Fruit fly (Drosophila melanogaster): ENCODE measurements around the gene CG34263.
A peak's percentile ranks its signal among the peaks of the same experiment; 100 is the strongest.

CG34263 gene

DNA sequence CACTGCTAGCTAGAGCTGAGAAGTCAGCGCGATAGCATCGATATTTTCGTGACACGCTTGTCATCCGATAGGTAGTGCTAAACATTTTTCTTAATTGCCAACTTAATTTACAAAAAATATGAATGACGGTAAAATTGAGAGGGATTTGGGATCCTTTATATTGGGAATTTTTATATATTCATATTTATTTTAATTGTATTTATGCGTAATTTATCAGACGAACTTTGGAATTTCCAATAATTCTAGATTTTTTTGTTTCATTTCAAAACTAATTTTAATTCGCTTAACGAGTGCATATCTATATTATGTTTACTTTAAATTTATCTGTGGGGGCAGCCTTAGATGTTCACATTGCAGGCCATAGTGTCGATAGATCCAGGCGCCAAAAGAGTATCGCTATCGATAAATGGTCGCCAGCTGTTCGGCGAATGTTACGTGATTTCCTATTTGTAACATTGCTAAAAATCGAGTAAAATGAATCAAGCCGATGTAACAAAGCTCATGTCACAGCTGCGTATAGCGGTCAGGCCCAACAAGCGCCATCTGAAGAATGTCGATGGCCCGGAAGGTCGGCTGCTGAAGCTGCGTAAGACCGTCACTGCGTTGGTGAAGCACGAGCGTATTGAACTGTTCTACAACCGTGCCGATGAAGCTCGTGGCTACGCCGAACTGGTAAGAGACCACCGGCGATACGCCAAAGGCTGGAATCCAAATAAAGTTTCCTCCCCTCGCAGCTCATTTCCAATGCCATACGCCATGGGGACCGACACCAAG is 1.1 kb downstream of the CG34263 start, which contains the start of the genes Tudor-SN and mRpL17 (continued):
- TF ChIP-seq ERR (GFP tag; optimal IDR thresholded peaks at IDR 0.05) (no peak), bab2 (GFP tag; optimal IDR thresholded peaks at IDR 0.05) (no peak), exex (tag; optimal IDR thresholded peaks at IDR 0.05) (peak; percentile 36), CG13123 (GFP tag; optimal IDR thresholded peaks at IDR 0.05) (peak; percentile 52), peb (GFP tag; IDR thresholded peaks at IDR 0.05) (no peak), CG33557 (GFP tag; optimal IDR thresholded peaks at IDR 0.05) (peak; percentile 43), sd (tag; optimal IDR thresholded peaks at IDR 0.05) (peak; percentile 22), stc (GFP tag; IDR thresholded peaks at IDR 0.05) (no peak), E2f2 (GFP tag; IDR thresholded peaks at IDR 0.05) (peak; percentile 46; the same call in 1 of the 2 replicates), CG9817 (tag; optimal IDR thresholded peaks at IDR 0.05) (peak; percentile 37), Rx (GFP tag; IDR thresholded peaks at IDR 0.05) (no peak), CG3726 (GFP tag; IDR thresholded peaks at IDR 0.05) (no peak), HLH4C (GFP tag; IDR thresholded peaks at IDR 0.05; ENCODE audit: partially characterized antibody) (peak; percentile 98), MTF-1 (GFP tag; optimal IDR thresholded peaks at IDR 0.05; ENCODE audit: borderline replicate concordance) (no peak), CG6654 (GFP tag; optimal IDR thresholded peaks at IDR 0.05) (no peak), CG13424 (tag; optimal IDR thresholded peaks at IDR 0.05) (peak; percentile 55), nmo (GFP tag; optimal IDR thresholded peaks at IDR 0.05) (peak; percentile 63), Dll (GFP tag; IDR thresholded peaks at IDR 0.05; ENCODE audit: partially characterized antibody) (peak; percentile 96), CG14860 (GFP tag; IDR thresholded peaks at IDR 0.05; ENCODE audit: partially characterized antibody) (peak; percentile 97), vvl (GFP tag; IDR thresholded peaks at IDR 0.05) (peak; percentile 21), lola (GFP tag; optimal IDR thresholded peaks at IDR 0.05) (peak in 1 of 3 experiments; percentile 55), Mes4 (GFP tag; optimal IDR thresholded peaks at IDR 0.05) (no peak), Dref (GFP tag; IDR thresholded peaks at IDR 0.05) (peak; percentile 72), CG7786 (GFP tag; optimal IDR thresholded peaks at IDR 0.05) (no peak), zfh2 (GFP tag; optimal IDR thresholded peaks at IDR 0.05) (peak; percentile 60), Bteb2 (GFP tag; optimal IDR thresholded peaks at IDR 0.05) (no peak), Antp (GFP tag; optimal IDR thresholded peaks at IDR 0.05) (no peak), pros (GFP tag; optimal IDR thresholded peaks at IDR 0.05) (no peak), CG42726 (GFP tag; IDR thresholded peaks at IDR 0.05; ENCODE audit: partially characterized antibody) (peak; percentile 98), knrl (GFP tag; IDR thresholded peaks at IDR 0.05; ENCODE audit: partially characterized antibody) (peak; percentile 99), gcm2 (GFP tag; optimal IDR thresholded peaks at IDR 0.05) (no peak), sr (GFP tag; IDR thresholded peaks at IDR 0.05) (no peak), NFAT (GFP tag; IDR thresholded peaks at IDR 0.05) (peak; percentile 66; the same call in 1 of the 2 replicates), Aef1 (GFP tag; IDR thresholded peaks at IDR 0.05) (no peak), CG7745 (tag; optimal IDR thresholded peaks at IDR 0.05) (no peak), toy (GFP tag; IDR thresholded peaks at IDR 0.05) (no peak), Trl (optimal IDR thresholded peaks at IDR 0.05) (no peak), Trl (GFP tag; optimal IDR thresholded peaks at IDR 0.05) (peak; percentile 14), p53 (GFP tag; optimal IDR thresholded peaks at IDR 0.05) (no peak), Sox102F (GFP tag; optimal IDR thresholded peaks at IDR 0.05) (no peak), twi (tag; optimal IDR thresholded peaks at IDR 0.05) (no peak), yki (optimal IDR thresholded peaks at IDR 0.05) (no peak), luna (GFP tag; optimal IDR thresholded peaks at IDR 0.05) (no peak), CkIIα-i1 (GFP tag; IDR thresholded peaks at IDR 0.05) (no peak), ci (GFP tag; IDR thresholded peaks at IDR 0.05) (0 out of 3 replicates have a peak, but pooled peaks have one; percentile 5), CG3838 (GFP tag; optimal IDR thresholded peaks at IDR 0.05) (no peak), Doc2 (GFP tag; IDR thresholded peaks at IDR 0.05) (no peak), Ada2b (GFP tag; IDR thresholded peaks at IDR 0.05) (0 out of 2 replicates have a peak, but pooled peaks have one; percentile 1), CG14710 (tag; optimal IDR thresholded peaks at IDR 0.05) (peak; percentile 93), slp2 (GFP tag; optimal IDR thresholded peaks at IDR 0.05) (no peak)

All from whole organism, embryonic.